Worm (Caenorhabditis elegans): ENCODE measurements around the gene cutl-18.

Gene cutl-18

DNA sequence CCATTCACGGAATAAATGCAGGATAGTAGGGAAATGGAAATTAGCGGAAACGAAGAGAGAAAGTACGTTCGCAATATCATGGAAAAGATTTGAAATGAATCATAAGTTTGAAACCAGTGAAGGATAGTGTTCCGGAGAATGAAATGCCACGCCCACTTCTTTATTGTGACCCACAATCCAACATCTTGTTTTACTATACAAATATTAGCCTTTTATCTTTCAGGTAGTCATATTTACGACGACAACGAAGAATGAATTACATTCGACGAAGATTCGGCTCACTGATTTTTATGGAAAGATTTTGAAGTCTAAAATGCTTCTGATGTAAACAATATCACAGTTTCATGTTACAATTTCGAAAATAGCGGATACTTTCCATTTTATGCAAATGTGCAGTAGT is at the start of gene cutl-18:
TSS of gene cutl-18 (minus strand) at position 101 of the 400 bp plus-strand sequence.
- TF ChIP-seq unc-62 (GFP tag; optimal IDR thresholded peaks at IDR 0.05) = no peak

DNA sequence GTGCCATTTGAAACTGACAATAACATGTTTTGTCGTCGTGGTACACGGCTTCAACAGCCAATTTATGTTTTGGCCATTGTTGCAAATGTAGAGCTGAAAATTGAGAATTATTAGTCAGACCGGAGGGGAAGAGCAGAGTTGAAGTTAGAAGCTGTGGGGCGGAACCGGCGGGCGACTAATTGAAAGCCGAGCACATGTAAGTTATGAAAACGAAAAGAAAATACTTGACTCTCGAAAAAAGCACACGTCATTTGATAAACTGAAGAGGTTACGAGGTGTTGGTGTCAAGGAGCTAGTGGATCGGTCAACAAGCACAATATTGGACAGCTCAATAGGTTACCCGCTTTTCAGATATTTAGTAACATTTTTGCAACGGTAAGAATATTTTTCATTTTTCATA is 49.4 kb upstream of the cutl-18 start, which contains the start of gene dop-5:
TSS of gene dop-5 (minus strand) at position 101 of the 400 bp plus-strand sequence.
- TF ChIP-seq unc-62 (GFP tag; optimal IDR thresholded peaks at IDR 0.05) = no peak

- TF ChIP-seq unc-62 (GFP tag; optimal IDR thresholded peaks at IDR 0.05) = no peak
These were observed 46.9 kb upstream of the cutl-18 start for ce11 chrV:11363575-11363974.

DNA sequence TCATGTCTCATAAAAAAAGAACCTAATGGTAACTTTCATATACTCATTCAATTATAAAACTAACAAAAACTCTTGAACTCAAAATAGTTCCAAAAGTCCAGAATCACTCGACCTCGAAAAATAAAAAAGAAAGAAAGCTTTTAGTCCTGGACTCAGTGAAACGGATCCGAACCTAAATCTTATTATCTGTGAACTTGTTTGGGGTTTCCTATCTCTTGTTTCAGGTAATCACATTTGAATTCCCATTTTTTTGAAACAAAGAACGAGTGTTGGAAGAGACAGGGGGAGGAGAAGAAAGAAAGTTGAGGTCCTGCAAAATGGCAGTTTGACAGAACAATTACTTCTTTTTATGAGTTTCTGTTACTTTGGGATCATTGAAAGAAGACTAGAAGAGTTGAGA is 37.6 kb upstream of the cutl-18 start:
- no peak for TF ChIP-seq unc-62 (GFP tag; optimal IDR thresholded peaks at IDR 0.05)

DNA sequence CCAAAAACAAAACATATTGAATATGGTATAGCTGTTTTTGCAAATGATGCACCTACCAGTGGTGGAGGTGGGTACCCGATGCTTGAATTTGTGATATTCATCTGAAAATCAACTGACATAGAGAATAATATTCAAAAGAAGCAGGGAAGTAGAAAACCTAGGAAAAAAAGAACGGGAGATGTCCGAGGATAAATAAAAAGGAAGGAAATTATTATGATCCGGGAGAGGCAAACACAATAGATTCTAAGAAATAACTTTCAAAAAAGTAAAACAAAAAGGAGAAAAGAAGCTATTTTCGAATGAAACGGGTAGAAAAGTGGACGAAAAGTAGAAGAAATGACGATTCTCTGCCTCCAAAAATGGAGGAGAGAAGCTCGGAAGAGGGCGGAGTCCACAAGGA is 36.2 kb upstream of the cutl-18 start, which contains the start of gene npr-25:
TSS of gene npr-25 (minus strand) at position 101 of the 400 bp plus-strand sequence.
- TF ChIP-seq unc-62 (GFP tag; optimal IDR thresholded peaks at IDR 0.05) = no peak

DNA sequence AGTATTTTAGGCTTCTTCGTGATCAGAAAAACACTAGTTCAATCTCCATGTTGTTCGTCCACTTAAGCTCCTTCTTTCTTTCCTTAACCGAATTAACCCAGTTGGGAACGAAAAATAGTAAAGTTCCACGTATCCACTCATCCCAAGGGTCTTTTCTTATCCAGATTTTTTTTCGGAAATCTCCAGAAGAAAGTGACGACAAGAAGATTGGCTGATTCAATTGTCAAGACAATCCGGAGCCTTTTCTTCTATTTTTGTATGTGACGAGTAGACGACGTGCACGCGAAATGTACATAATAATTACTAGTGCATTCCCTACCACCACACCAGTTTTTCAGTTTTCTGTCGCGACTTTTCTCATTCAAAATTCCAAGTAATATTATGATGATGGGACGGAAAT is 34.6 kb upstream of the cutl-18 start:
- TF ChIP-seq unc-62 (GFP tag; optimal IDR thresholded peaks at IDR 0.05) = no peak

DNA sequence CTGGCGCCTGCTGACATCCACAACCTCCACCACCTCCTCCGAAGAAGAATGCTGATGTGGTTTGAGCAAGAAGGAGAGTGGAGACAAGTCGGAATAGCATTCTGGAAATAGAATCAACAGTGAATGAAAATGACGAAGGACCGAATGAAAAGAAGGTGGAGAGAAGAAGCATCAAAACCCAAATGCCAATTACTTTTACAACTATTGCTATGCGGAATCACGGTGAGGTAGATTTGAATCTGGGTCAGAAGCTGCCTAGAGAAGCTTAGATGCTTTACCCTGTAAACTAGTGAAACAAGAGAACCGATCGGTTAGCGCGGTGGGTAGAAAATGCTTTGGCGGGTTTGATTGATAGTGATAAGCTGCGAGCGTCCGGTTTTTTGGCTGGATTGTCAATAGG is 30.2 kb upstream of the cutl-18 start, which contains the start of gene grl-7:
TSS of gene grl-7 (minus strand) at position 101 of the 400 bp plus-strand sequence.
- no peak for TF ChIP-seq unc-62 (GFP tag; optimal IDR thresholded peaks at IDR 0.05)

DNA sequence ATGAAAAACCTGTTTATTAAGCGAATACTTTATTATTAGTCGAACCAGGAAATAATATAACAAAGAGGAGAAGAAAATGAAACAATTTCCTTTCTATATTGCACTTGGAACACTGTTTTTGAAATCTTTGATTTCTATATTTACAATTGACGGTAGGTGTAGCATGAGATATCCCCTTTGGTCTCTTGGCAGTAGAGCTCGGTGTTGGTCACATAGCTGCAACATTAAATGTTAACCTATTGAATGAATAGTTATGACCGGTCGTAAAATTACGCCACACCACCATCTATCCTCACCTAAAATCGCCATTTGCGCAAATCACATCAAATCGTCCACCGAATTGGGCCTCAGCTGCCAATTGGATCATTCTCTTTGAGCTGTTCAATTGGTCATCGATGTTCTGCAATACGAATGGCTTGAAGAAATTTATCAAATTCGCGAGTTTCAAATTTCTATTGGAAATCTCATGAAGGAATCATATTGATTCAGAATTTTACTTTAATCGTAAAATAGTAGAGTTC is 28.2 kb upstream of the cutl-18 start:
- no peak for TF ChIP-seq unc-62 (GFP tag; optimal IDR thresholded peaks at IDR 0.05)

- TF ChIP-seq unc-62 (GFP tag; optimal IDR thresholded peaks at IDR 0.05) = no peak
These were observed 27.4 kb upstream of the cutl-18 start for ce11 chrV:11344112-11344511.

DNA sequence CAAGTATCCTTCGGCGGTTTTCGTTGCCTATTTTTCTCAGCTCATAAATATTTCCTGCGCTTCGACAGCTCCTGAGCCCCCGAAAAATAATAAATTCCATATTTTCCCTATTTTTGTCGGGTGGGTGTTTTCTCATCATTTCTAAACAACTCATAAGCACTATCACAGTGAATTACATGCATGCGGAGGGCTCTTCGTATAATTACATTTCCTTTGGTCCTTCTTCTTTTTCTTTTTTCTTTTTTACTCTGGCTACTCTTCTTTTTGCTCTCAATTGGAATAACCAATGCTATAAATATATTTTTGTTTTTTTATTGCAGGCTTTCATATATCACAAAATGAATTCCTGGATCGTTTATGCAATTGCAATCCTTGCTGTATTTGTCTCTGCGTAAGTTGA is 25.2 kb upstream of the cutl-18 start, which contains the start of gene T02E9.5:
TSS of gene T02E9.5 (plus strand) at position 321 of the 400 bp plus-strand sequence.
- no peak for TF ChIP-seq unc-62 (GFP tag; optimal IDR thresholded peaks at IDR 0.05)

- TF ChIP-seq unc-62 (GFP tag; optimal IDR thresholded peaks at IDR 0.05) = no peak
These were observed 24.5 kb upstream of the cutl-18 start for ce11 chrV:11341130-11341675.

DNA sequence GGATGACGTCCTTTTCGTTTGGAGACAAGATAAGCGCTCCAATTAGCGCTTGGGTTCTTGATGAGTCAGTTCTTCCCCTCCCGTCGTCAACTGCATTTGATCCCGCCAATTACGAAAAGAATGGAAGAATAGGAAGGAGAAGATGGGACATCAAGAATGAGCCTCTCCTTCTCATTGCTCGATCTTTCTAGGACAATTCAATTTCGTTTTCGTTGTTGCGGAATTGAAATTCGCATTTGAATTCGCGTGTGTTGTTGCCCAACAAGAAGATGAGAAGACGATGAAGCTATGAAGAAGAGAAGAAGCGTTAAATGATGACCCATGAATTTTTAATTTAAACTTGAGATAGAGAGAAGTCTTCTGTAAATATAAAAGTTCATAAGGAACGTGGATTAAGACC is 20.2 kb upstream of the cutl-18 start:
- no peak for TF ChIP-seq unc-62 (GFP tag; optimal IDR thresholded peaks at IDR 0.05)

DNA sequence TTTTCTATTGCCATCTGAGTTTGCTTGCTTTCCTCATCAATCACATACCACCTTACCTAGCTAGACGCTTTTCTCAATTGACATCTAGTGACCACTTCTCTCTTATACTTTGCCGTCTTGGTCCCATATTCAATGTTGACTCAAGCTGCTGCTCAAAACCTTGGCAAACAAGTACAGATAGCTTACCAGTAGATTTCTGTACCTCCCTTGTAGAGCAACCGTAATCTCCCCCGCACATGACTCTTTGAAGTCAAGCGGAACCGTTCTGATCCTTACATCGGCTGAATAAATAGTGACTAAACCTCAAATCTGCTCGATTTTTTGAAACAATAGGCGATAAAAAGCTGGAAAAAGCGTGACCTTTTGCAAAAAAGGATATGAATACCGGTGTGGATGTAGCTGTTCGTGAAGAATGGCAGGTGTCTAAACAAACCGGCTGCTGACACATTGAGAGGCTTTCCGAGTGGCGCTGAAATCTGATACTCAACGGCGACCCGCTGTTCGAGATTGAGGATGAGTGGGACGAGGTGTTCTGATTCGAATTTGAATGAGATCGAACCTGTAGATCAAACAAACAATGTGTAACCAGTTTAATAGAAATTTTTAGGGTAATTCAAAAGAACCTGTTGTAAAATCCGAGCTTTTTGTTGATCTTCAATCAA is 19.2 kb upstream of the cutl-18 start:
- TF ChIP-seq unc-62 (GFP tag; optimal IDR thresholded peaks at IDR 0.05) = no peak

DNA sequence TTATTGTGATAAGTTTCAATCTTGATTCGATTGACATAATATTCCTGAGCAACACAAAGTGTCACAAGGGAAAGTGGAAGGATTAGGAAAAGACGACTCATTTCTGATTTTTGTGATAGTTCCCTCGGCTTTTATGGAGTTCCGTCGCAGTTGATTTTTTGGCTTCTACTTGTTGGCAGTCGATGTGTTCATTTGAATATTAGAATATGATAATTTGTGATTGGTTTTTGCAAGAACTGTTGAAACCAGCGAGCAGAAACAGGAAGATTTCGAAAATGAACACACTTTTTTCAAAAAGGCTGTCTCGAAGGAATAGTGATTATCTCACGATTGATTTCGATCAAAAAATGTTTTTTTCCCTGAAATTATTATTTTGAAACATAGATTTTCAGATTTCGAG is 17.5 kb upstream of the cutl-18 start, which contains the start of gene T02E9.6:
TSS of gene T02E9.6 (minus strand) at position 101 of the 400 bp plus-strand sequence.
- TF ChIP-seq unc-62 (GFP tag; optimal IDR thresholded peaks at IDR 0.05) = no peak

- no peak for TF ChIP-seq unc-62 (GFP tag; optimal IDR thresholded peaks at IDR 0.05)
These were observed 12.4 kb upstream of the cutl-18 start, which contains the start of gene F47G9.6 for ce11 chrV:11329100-11329499. TSS of gene F47G9.6 (plus strand) at chrV:11329400.

DNA sequence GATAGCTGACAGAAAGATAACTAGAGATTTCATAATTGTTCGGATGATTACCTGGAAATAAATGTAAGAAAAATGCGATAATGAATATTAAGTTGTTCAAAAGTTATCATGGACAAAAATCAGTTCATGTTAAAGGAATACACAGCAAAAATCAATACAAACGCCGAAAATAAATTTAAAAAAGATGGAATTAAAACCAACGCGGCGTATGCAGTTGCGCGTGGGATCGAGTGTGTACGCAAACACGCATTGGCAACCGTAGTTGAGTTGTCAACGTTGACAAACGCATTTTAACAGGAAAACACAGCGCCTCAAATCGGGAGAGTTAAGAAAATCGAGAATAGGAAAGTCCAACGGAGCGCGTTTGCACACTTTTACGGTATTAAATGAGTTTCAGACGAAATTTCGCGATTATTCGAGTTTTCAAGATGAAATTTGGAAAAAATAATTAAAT is 10.2 kb upstream of the cutl-18 start, which contains the start of gene tmed-10:
TSS of gene tmed-10 (minus strand) at position 51 of the 454 bp plus-strand sequence.
- TF ChIP-seq unc-62 (GFP tag; optimal IDR thresholded peaks at IDR 0.05) = no peak

ce11 chrV:11323720-11324119 is 7.0 kb upstream of the cutl-18 start, which contains the start of gene str-141:
TSS of gene str-141 (minus strand) at chrV:11323820.
- TF ChIP-seq unc-62 (GFP tag; optimal IDR thresholded peaks at IDR 0.05) = no peak

Data from whole organism, dauer.